Fruit fly (Drosophila melanogaster) whole organism, prepupa: ENCODE measurements around the gene Wwox.

Source experiments
- Blimp-1 ChIP-seq: fragments of 200-800 bp; sonication (Bioruptor generic); optimal IDR thresholded peaks from 3 replicates; lab custom pipeline; 2017; ENCODE audit warnings: missing biosample characterization, missing genetic modification characterization, mild to moderate bottlenecking, moderate library complexity, missing genetic modification reagents
- CG10669 ChIP-seq: fragments of 200-800 bp; sonication (Bioruptor generic); optimal IDR thresholded peaks from 3 replicates; lab custom pipeline; 2018; ENCODE audit warnings: missing biosample characterization, mild to moderate bottlenecking, missing genetic modification characterization, moderate library complexity
- CG11762 ChIP-seq: fragments of 200-800 bp; sonication (Bioruptor generic); optimal IDR thresholded peaks from 3 replicates; lab custom pipeline; 2016; ENCODE audit warnings: missing biosample characterization, missing genetic modification characterization; ENCODE audit not compliant: insufficient read depth
- CG16779 ChIP-seq: fragments of 200-800 bp; sonication (Bioruptor generic); optimal IDR thresholded peaks from 3 replicates; lab custom pipeline; 2017; ENCODE audit warnings: missing biosample characterization, mild to moderate bottlenecking, missing genetic modification characterization
- CG6792 ChIP-seq: fragments of 200-800 bp; sonication (Bioruptor generic); optimal IDR thresholded peaks from 3 replicates; lab custom pipeline; 2016; ENCODE audit warnings: missing biosample characterization, missing genetic modification characterization
- CG6854 ChIP-seq: fragments of 200-800 bp; sonication (Bioruptor generic); optimal IDR thresholded peaks from 2 replicates; lab custom pipeline; 2017; ENCODE audit warnings: missing biosample characterization, mild to moderate bottlenecking, missing genetic modification characterization
- Sox102F ChIP-seq: fragments of 200-800 bp; sonication (Bioruptor generic); optimal IDR thresholded peaks from 2 replicates; lab custom pipeline; 2016; ENCODE audit warnings: missing biosample characterization, mild to moderate bottlenecking, missing genetic modification characterization
- Sox15 ChIP-seq: fragments of 200-800 bp; sonication (Bioruptor generic); optimal IDR thresholded peaks from 3 replicates; lab custom pipeline; 2016; ENCODE audit warnings: missing biosample characterization, missing genetic modification characterization
- cyc ChIP-seq: fragments of 200-800 bp; sonication (Bioruptor generic); optimal IDR thresholded peaks from 3 replicates; lab custom pipeline; 2016; ENCODE audit warnings: missing biosample characterization, missing genetic modification characterization
- fkh ChIP-seq: fragments of 200-800 bp; sonication (Bioruptor generic); optimal IDR thresholded peaks from 3 replicates; lab custom pipeline; 2017; ENCODE audit warnings: missing biosample characterization, mild to moderate bottlenecking, missing genetic modification characterization, moderate library complexity
- vri ChIP-seq: fragments of 200-800 bp; sonication (Bioruptor generic); optimal IDR thresholded peaks from 3 replicates; lab custom pipeline; 2016; ENCODE audit warnings: missing biosample characterization, mild to moderate bottlenecking, missing genetic modification characterization

dm6 chr2L:7973470-7974207, 30.4 kb downstream of the Wwox start:
- TF ChIP-seq CG10669 (GFP tag; lab: Kevin White, UChicago) (peak; percentile 45), fkh (GFP tag; lab: Kevin White, UChicago) (peak; percentile 40), cyc (GFP tag; lab: Kevin White, UChicago) (peak; percentile 55), Sox15 (GFP tag; lab: Kevin White, UChicago) (peak; percentile 55), Sox102F (GFP tag; lab: Kevin White, UChicago) (peak; percentile 76), CG6854 (peak; percentile 64), Blimp-1 (GFP tag; lab: Kevin White, UChicago) (peak; percentile 10), CG11762 (GFP tag; lab: Kevin White, UChicago) (peak; percentile 15), vri (GFP tag; lab: Kevin White, UChicago) (peak; percentile 59), CG6792 (GFP tag; lab: Kevin White, UChicago) (peak; percentile 67), CG16779 (no peak)
